Fruit fly (Drosophila melanogaster) whole organism, embryonic: Measurements from ENCODE around the gene CG45105.

Experiments
- CG4707 ChIP-seq: fragments of 200-800 bp; sonication (Bioruptor generic); optimal IDR thresholded peaks from 2 replicates; lab custom pipeline; 2018; ENCODE audit warnings: missing biosample characterization, mild to moderate bottlenecking, missing genetic modification characterization, moderate library complexity
- Gug ChIP-seq: fragments of 200-800 bp; sonication (Bioruptor generic); IDR thresholded peaks from 4 replicates; pipeline ENCODE4 v1.3.6; 2022; ENCODE audit warnings: missing biosample characterization, missing genetic modification characterization
- ftz-f1 ChIP-seq: fragments of 200-800 bp; sonication (Bioruptor generic); optimal IDR thresholded peaks from 2 replicates; lab custom pipeline; 2016; ENCODE audit warnings: missing biosample characterization, missing genetic modification characterization

DNA sequence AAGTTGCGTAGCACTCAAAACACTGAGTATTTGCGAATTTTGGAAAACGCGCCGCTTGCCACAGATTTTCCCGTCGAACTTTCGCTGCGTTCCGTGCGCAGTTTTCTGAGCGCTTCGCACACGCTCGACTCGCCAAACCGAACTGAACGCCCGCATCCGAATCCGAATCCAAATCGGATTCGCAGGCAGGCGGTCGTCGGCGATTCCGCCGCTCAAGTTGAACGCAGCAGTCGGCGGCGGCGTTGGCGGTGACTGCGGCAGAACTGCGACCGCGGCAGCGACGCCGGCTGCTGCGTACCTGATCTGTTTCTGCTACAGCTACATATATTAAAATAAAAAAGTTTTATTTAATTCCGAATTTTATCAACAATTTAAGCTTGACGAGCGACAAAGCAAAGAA lies 42.2 kb downstream of the CG45105 start, which contains the start of gene CG31183:
- no peak for TF ChIP-seq Gug (GFP tag; lab: Robert Waterston, UW)
- TF ChIP-seq CG4707, result no peak
- TF ChIP-seq ftz-f1 (GFP tag; lab: Kevin White, UChicago), result no peak
